Worm (Caenorhabditis elegans): ENCODE results near the gene T19H5.6.

ce11 chrII:9477567-9477966, 7.5 kb upstream of the T19H5.6 start, which contains the start of gene chil-27:
- TF ChIP-seq med-1 (GFP tag; optimal IDR thresholded peaks at IDR 0.05; ENCODE audit: insufficient read depth) (no peak), ztf-23 (GFP tag; IDR thresholded peaks at IDR 0.05) (no peak), tab-1 (GFP tag; IDR thresholded peaks at IDR 0.05) (no peak), ztf-29 (GFP tag; IDR thresholded peaks at IDR 0.05) (no peak), flt-1 (GFP tag; IDR thresholded peaks at IDR 0.05) (no peak)
